Worm (Caenorhabditis elegans): ENCODE measurements around the gene C17G10.13.

The C17G10.13 gene

ce11 chrII:5572082-5572746, 17.4 kb downstream of the C17G10.13 start (continued):
- no peak for TF ChIP-seq attf-4 (tag; optimal IDR thresholded peaks at IDR 0.05)
- no peak for TF ChIP-seq zip-11 (GFP tag; IDR thresholded peaks at IDR 0.05)
- TF ChIP-seq pqm-1 (tag; optimal IDR thresholded peaks at IDR 0.05) = no peak
- TF ChIP-seq zfp-3 (GFP tag; conservative IDR thresholded peaks at IDR 0.05) = no peak
- peak; percentile 19 for TF ChIP-seq nhr-6 (tag; optimal IDR thresholded peaks at IDR 0.05)
- peak; percentile 55 for TF ChIP-seq dve-1 (tag; optimal IDR thresholded peaks at IDR 0.05; ENCODE audit: insufficient read depth)
- no peak for TF ChIP-seq R02D3.7 (tag; optimal IDR thresholded peaks at IDR 0.05)
- TF ChIP-seq saeg-2 (GFP tag; IDR thresholded peaks at IDR 0.05) = no peak
- TF ChIP-seq cey-2 (tag; optimal IDR thresholded peaks at IDR 0.05; ENCODE audit: borderline replicate concordance, insufficient read depth) = peak; percentile 71
- TF ChIP-seq mdl-1 (tag; optimal IDR thresholded peaks at IDR 0.05) = peak in 1 of 2 experiments; percentile 46
- peak; percentile 7 for TF ChIP-seq lin-13 (GFP tag; optimal IDR thresholded peaks at IDR 0.05)
- no peak for TF ChIP-seq jun-1 (tag; optimal IDR thresholded peaks at IDR 0.05)
- no peak for TF ChIP-seq Y5F2A.4 (GFP tag; optimal IDR thresholded peaks at IDR 0.05)

ce11 chrII:5570272-5570671, 19.3 kb downstream of the C17G10.13 start, which contains the start of the genes C17C3.1 and C17C3.15:
Gene C17C3.1 (plus strand): TSS chrII:5570572.
Gene C17C3.15 (plus strand): TSS chrII:5570654.
- TF ChIP-seq hlh-11 (tag; optimal IDR thresholded peaks at IDR 0.05) = no peak
- peak; percentile 76 for TF ChIP-seq nhr-28 (tag; optimal IDR thresholded peaks at IDR 0.05)
- no peak for TF ChIP-seq ctbp-1 (GFP tag; IDR thresholded peaks at IDR 0.05)

- TF ChIP-seq ceh-44 (GFP tag; IDR thresholded peaks at IDR 0.05) = no peak
- no peak for TF ChIP-seq mdl-1 (tag; optimal IDR thresholded peaks at IDR 0.05)
- no peak for TF ChIP-seq F37D6.2 (tag; optimal IDR thresholded peaks at IDR 0.05)
- TF ChIP-seq zag-1 (tag; optimal IDR thresholded peaks at IDR 0.05) = no peak
- no peak for TF ChIP-seq D1046.2 (GFP tag; IDR thresholded peaks at IDR 0.05)
- no peak; the same call in 1 of the 2 replicates for TF ChIP-seq set-16 (GFP tag; IDR thresholded peaks at IDR 0.05)
- TF ChIP-seq nhr-11 (tag; optimal IDR thresholded peaks at IDR 0.05) = no peak
- no peak for TF ChIP-seq Y5F2A.4 (GFP tag; optimal IDR thresholded peaks at IDR 0.05)
- no peak for TF ChIP-seq ceh-82 (tag; optimal IDR thresholded peaks at IDR 0.05)
- no peak for TF ChIP-seq mxl-3 (GFP tag; optimal IDR thresholded peaks at IDR 0.05)
- no peak for TF ChIP-seq lin-15B (tag; optimal IDR thresholded peaks at IDR 0.05)
- TF ChIP-seq ceh-20 (GFP tag; IDR thresholded peaks at IDR 0.05) = no peak
- TF ChIP-seq madf-9 (GFP tag; conservative IDR thresholded peaks at IDR 0.05) = no peak
- no peak for TF ChIP-seq nhr-41 (GFP tag; IDR thresholded peaks at IDR 0.05)
- TF ChIP-seq zip-11 (GFP tag; IDR thresholded peaks at IDR 0.05) = no peak
- TF ChIP-seq nhr-48 (tag; optimal IDR thresholded peaks at IDR 0.05) = no peak
- TF ChIP-seq hmg-1.1 (GFP tag; IDR thresholded peaks at IDR 0.05) = no peak
- no peak for TF ChIP-seq aha-1 (tag)
- TF ChIP-seq hlh-30 (tag; optimal IDR thresholded peaks at IDR 0.05; ENCODE audit: insufficient read depth) = no peak
These were observed 24.4 kb downstream of the C17G10.13 start for ce11 chrII:5565082-5565623.

ce11 chrII:5561392-5561791, 28.2 kb downstream of the C17G10.13 start, which contains the start of gene C17C3.3:
Gene C17C3.3 (plus strand): TSS chrII:5561737.
- TF ChIP-seq pqm-1 (tag; optimal IDR thresholded peaks at IDR 0.05) (peak; percentile 58), sdz-12 (GFP tag; optimal IDR thresholded peaks at IDR 0.05) (no peak), T26A8.4 (GFP tag; IDR thresholded peaks at IDR 0.05) (no peak), nhr-10 (tag; optimal IDR thresholded peaks at IDR 0.05) (no peak), nhr-77 (tag; optimal IDR thresholded peaks at IDR 0.05) (peak; percentile 5), hlh-11 (tag; optimal IDR thresholded peaks at IDR 0.05) (peak; percentile 24), dve-1 (tag; optimal IDR thresholded peaks at IDR 0.05; ENCODE audit: insufficient read depth) (peak; percentile 72), nhr-111 (GFP tag; optimal IDR thresholded peaks at IDR 0.05) (no peak), hlh-30 (tag; optimal IDR thresholded peaks at IDR 0.05; ENCODE audit: insufficient read depth) (no peak), daf-16 (GFP tag; optimal IDR thresholded peaks at IDR 0.05) (no peak), daf-16 (tag; optimal IDR thresholded peaks at IDR 0.05) (peak; percentile 97), nhr-28 (tag; optimal IDR thresholded peaks at IDR 0.05) (peak; percentile 28)

Measured in whole organism, L4 larva.